Worm (Caenorhabditis elegans): ENCODE results near the gene C05D12.4.

ce11 chrII:11472542-11472941, 40.9 kb downstream of the C05D12.4 start:
- TF ChIP-seq him-1 (tag; optimal IDR thresholded peaks at IDR 0.05) (no peak), dao-5 (tag; optimal IDR thresholded peaks at IDR 0.05) (no peak)
